Fruit fly (Drosophila melanogaster) S2 (cell line): ENCODE data around the gene CG17477.

Source experiments
- CG8478 ChIP-seq: fragments of >200 bp; optimal IDR thresholded peaks from 2 replicates; lab custom pipeline; 2018
- CTCF ChIP-seq, 2 experiments: fragments of >200 bp; optimal IDR thresholded peaks; 2 replicates each; lab custom pipeline; 2018

dm6 chr3R:17087977-17088618 lies 38.6 kb downstream of the CG17477 start, which contains the start of gene cal1:
- TF ChIP-seq CG8478 (lab: Kevin White, UChicago) (no peak), CTCF (optimal IDR thresholded peaks at IDR 0.05; lab: Kevin White, UChicago) (no peak)
